In genomic region chr3L:14195714-14196113, dm6 we compare ENCODE assay signal across 1 fruit fly cellular context.
A peak's percentile ranks its signal among the peaks of the same experiment; 100 is the strongest.
TF ChIP-seq lines count a peak whose summit lies in the region.

No protein-coding gene starts in this region.

TF ChIP-seq in whole organism, embryonic, 481 proteins besides CTCF, POLR2A, EP300 and RAD21 (continued from another document and continues in another):
- TF ChIP-seq CG8359 (GFP tag; optimal IDR thresholded peaks at IDR 0.05; lab: Kevin White, UChicago; ENCODE audit: borderline replicate concordance) (no peak), cas (GFP tag; IDR thresholded peaks at IDR 0.05; lab: Robert Waterston, UW) (no peak), ac (GFP tag; optimal IDR thresholded peaks at IDR 0.05; lab: Kevin White, UChicago) (no peak), NK7.1 (GFP tag; optimal IDR thresholded peaks at IDR 0.05; lab: Kevin White, UChicago) (no peak), dmrt11E (tag; optimal IDR thresholded peaks at IDR 0.05; lab: Kevin White, UChicago) (peak; percentile 10), Mrtf (GFP tag; IDR thresholded peaks at IDR 0.05; lab: Robert Waterston, UW) (no peak), trh (GFP tag; optimal IDR thresholded peaks at IDR 0.05; lab: Kevin White, UChicago) (no peak), slou (GFP tag; optimal IDR thresholded peaks at IDR 0.05; lab: Kevin White, UChicago) (no peak), chinmo (GFP tag; IDR thresholded peaks at IDR 0.05; lab: Robert Waterston, UW; ENCODE audit: partially characterized antibody) (0 out of 4 replicates have a peak, but pooled peaks have one; percentile 9), vnd (GFP tag; IDR thresholded peaks at IDR 0.05; lab: Robert Waterston, UW; ENCODE audit: partially characterized antibody) (no peak), CG9817 (tag; optimal IDR thresholded peaks at IDR 0.05; lab: Kevin White, UChicago) (no peak), CG14667 (GFP tag; IDR thresholded peaks at IDR 0.05; lab: Robert Waterston, UW) (no peak), odd (GFP tag; optimal IDR thresholded peaks at IDR 0.05; lab: Kevin White, UChicago) (peak; percentile 73), vvl (GFP tag; IDR thresholded peaks at IDR 0.05; lab: Robert Waterston, UW) (no peak), CG17186 (GFP tag; optimal IDR thresholded peaks at IDR 0.05; lab: Kevin White, UChicago) (no peak), gce (GFP tag; IDR thresholded peaks at IDR 0.05; lab: Robert Waterston, UW) (no peak), CG5180 (GFP tag; optimal IDR thresholded peaks at IDR 0.05; lab: Kevin White, UChicago) (peak; percentile 38), CG31388 (GFP tag; optimal IDR thresholded peaks at IDR 0.05; lab: Kevin White, UChicago) (no peak), Hey (tag; optimal IDR thresholded peaks at IDR 0.05; lab: Kevin White, UChicago) (no peak), CG3065 (GFP tag; optimal IDR thresholded peaks at IDR 0.05; lab: Kevin White, UChicago) (peak; percentile 22), B-H2 (GFP tag; optimal IDR thresholded peaks at IDR 0.05; lab: Kevin White, UChicago) (no peak), unc-4 (GFP tag; IDR thresholded peaks at IDR 0.05; lab: Robert Waterston, UW; ENCODE audit: partially characterized antibody) (no peak), H2.0 (GFP tag; IDR thresholded peaks at IDR 0.05; lab: Robert Waterston, UW) (no peak), zf30C (GFP tag; optimal IDR thresholded peaks at IDR 0.05; lab: Kevin White, UChicago) (no peak), CG9609 (GFP tag; optimal IDR thresholded peaks at IDR 0.05; lab: Kevin White, UChicago) (no peak), scrt (GFP tag; optimal IDR thresholded peaks at IDR 0.05; lab: Kevin White, UChicago) (peak; percentile 38), crc (GFP tag; optimal IDR thresholded peaks at IDR 0.05; lab: Kevin White, UChicago) (no peak), corto (GFP tag; optimal IDR thresholded peaks at IDR 0.05; lab: Kevin White, UChicago) (no peak), lmd (GFP tag; IDR thresholded peaks at IDR 0.05; lab: Robert Waterston, UW) (no peak), tup (GFP tag; optimal IDR thresholded peaks at IDR 0.05; lab: Kevin White, UChicago) (peak; percentile 17), Hr78 (GFP tag; optimal IDR thresholded peaks at IDR 0.05; lab: Kevin White, UChicago) (no peak), shn (GFP tag; optimal IDR thresholded peaks at IDR 0.05; lab: Kevin White, UChicago) (no peak), CG6254 (GFP tag; optimal IDR thresholded peaks at IDR 0.05; lab: Kevin White, UChicago) (no peak), exex (tag; optimal IDR thresholded peaks at IDR 0.05; lab: Kevin White, UChicago) (peak; percentile 54), pan (optimal IDR thresholded peaks at IDR 0.05; lab: Kevin White, UChicago) (no peak), pan (GFP tag; optimal IDR thresholded peaks at IDR 0.05 in 1 of 2, IDR thresholded peaks at IDR 0.05 in 1 of 2) (peak in 1 of 2 experiments; percentile 9), wor (GFP tag; IDR thresholded peaks at IDR 0.05; lab: Robert Waterston, UW) (no peak), CG8089 (GFP tag; optimal IDR thresholded peaks at IDR 0.05; lab: Kevin White, UChicago) (no peak), CG6689 (GFP tag; IDR thresholded peaks at IDR 0.05; lab: Robert Waterston, UW) (no peak), CG16813 (GFP tag; IDR thresholded peaks at IDR 0.05; lab: Robert Waterston, UW; ENCODE audit: partially characterized antibody) (no peak), row (GFP tag; IDR thresholded peaks at IDR 0.05; lab: Robert Waterston, UW) (no peak), trem (tag; optimal IDR thresholded peaks at IDR 0.05; lab: Kevin White, UChicago) (peak; percentile 2), D19B (GFP tag; optimal IDR thresholded peaks at IDR 0.05; lab: Kevin White, UChicago) (no peak), gsb-n (tag; optimal IDR thresholded peaks at IDR 0.05; lab: Kevin White, UChicago) (no peak), peb (GFP tag; IDR thresholded peaks at IDR 0.05; lab: Robert Waterston, UW) (no peak), CG12769 (tag; optimal IDR thresholded peaks at IDR 0.05; lab: Kevin White, UChicago) (no peak), Med (GFP tag; lab: Kevin White, UChicago) (peak; percentile 70), h (optimal IDR thresholded peaks at IDR 0.05; lab: Kevin White, UChicago) (no peak), pho (GFP tag; optimal IDR thresholded peaks at IDR 0.05; lab: Kevin White, UChicago) (peak; percentile 23), Sox100B (GFP tag; optimal IDR thresholded peaks at IDR 0.05; lab: Kevin White, UChicago) (peak; percentile 56), CG17912 (GFP tag; optimal IDR thresholded peaks at IDR 0.05; lab: Kevin White, UChicago) (peak; percentile 72), Rfx (GFP tag; IDR thresholded peaks at IDR 0.05; lab: Robert Waterston, UW) (no peak), NFAT (GFP tag; IDR thresholded peaks at IDR 0.05; lab: Robert Waterston, UW) (no peak), CG34224 (GFP tag; IDR thresholded peaks at IDR 0.05; lab: Robert Waterston, UW; ENCODE audit: partially characterized antibody) (no peak), Doc3 (GFP tag; IDR thresholded peaks at IDR 0.05; lab: Robert Waterston, UW; ENCODE audit: partially characterized antibody) (no peak), ap (GFP tag; IDR thresholded peaks at IDR 0.05; lab: Robert Waterston, UW) (no peak), CG13424 (tag; optimal IDR thresholded peaks at IDR 0.05; lab: Kevin White, UChicago) (peak; percentile 42), maf-S (GFP tag; optimal IDR thresholded peaks at IDR 0.05; lab: Kevin White, UChicago) (no peak), Nf-YA (GFP tag; IDR thresholded peaks at IDR 0.05; lab: Robert Waterston, UW) (0 out of 2 replicates have a peak, but pooled peaks have one; percentile 10), CG12391 (tag; optimal IDR thresholded peaks at IDR 0.05; lab: Kevin White, UChicago) (peak; percentile 13), dpn (GFP tag; optimal IDR thresholded peaks at IDR 0.05; lab: Kevin White, UChicago) (peak in 1 of 2 experiments; percentile 34), CG18764 (GFP tag; optimal IDR thresholded peaks at IDR 0.05; lab: Kevin White, UChicago) (peak; percentile 25), sug (tag; optimal IDR thresholded peaks at IDR 0.05; lab: Kevin White, UChicago) (peak; percentile 47), ind (GFP tag; optimal IDR thresholded peaks at IDR 0.05; lab: Kevin White, UChicago) (no peak), sqz (GFP tag; optimal IDR thresholded peaks at IDR 0.05; lab: Kevin White, UChicago) (peak; percentile 67), Deaf1 (tag; optimal IDR thresholded peaks at IDR 0.05; lab: Kevin White, UChicago) (no peak), fru (optimal IDR thresholded peaks at IDR 0.05; lab: Kevin White, UChicago) (no peak), Hmr (GFP tag; optimal IDR thresholded peaks at IDR 0.05; lab: Kevin White, UChicago) (peak; percentile 35), wek (GFP tag; optimal IDR thresholded peaks at IDR 0.05; lab: Kevin White, UChicago) (peak; percentile 61), CG12744 (GFP tag; optimal IDR thresholded peaks at IDR 0.05; lab: Kevin White, UChicago) (no peak), TFAM (GFP tag; optimal IDR thresholded peaks at IDR 0.05; lab: Kevin White, UChicago) (no peak), gem (tag; optimal IDR thresholded peaks at IDR 0.05; lab: Kevin White, UChicago) (peak; percentile 39), crp (GFP tag; optimal IDR thresholded peaks at IDR 0.05; lab: Kevin White, UChicago) (no peak), D (optimal IDR thresholded peaks at IDR 0.05; lab: Kevin White, UChicago) (no peak), D (GFP tag; optimal IDR thresholded peaks at IDR 0.05; lab: Kevin White, UChicago) (peak; percentile 54), CG1602 (GFP tag; optimal IDR thresholded peaks at IDR 0.05; lab: Kevin White, UChicago) (no peak), Tbp (GFP tag; optimal IDR thresholded peaks at IDR 0.05; lab: Kevin White, UChicago) (no peak), abd-A (tag; optimal IDR thresholded peaks at IDR 0.05; lab: Kevin White, UChicago) (no peak), CG6813 (GFP tag; optimal IDR thresholded peaks at IDR 0.05; lab: Kevin White, UChicago) (peak; percentile 49), org-1 (GFP tag; optimal IDR thresholded peaks at IDR 0.05; lab: Kevin White, UChicago) (peak; percentile 0), Dad (GFP tag; optimal IDR thresholded peaks at IDR 0.05; lab: Kevin White, UChicago) (no peak), crol (GFP tag; IDR thresholded peaks at IDR 0.05; lab: Robert Waterston, UW) (no peak), bigmax (GFP tag; optimal IDR thresholded peaks at IDR 0.05; lab: Kevin White, UChicago) (no peak), CG7987 (GFP tag; optimal IDR thresholded peaks at IDR 0.05; lab: Kevin White, UChicago) (peak; percentile 65), sob (GFP tag; IDR thresholded peaks at IDR 0.05; lab: Robert Waterston, UW) (peak; percentile 24; the same call in 1 of the 2 replicates), Camta (GFP tag; optimal IDR thresholded peaks at IDR 0.05; lab: Kevin White, UChicago) (peak; percentile 43), ara (GFP tag; IDR thresholded peaks at IDR 0.05; lab: Robert Waterston, UW) (peak; percentile 61), bab2 (GFP tag; optimal IDR thresholded peaks at IDR 0.05; lab: Kevin White, UChicago) (peak; percentile 13), Fer3 (tag; optimal IDR thresholded peaks at IDR 0.05; lab: Kevin White, UChicago) (peak; percentile 52), HLH3B (GFP tag; IDR thresholded peaks at IDR 0.05; lab: Robert Waterston, UW) (peak; percentile 17; the same call in 1 of the 2 replicates), Ravus (GFP tag; IDR thresholded peaks at IDR 0.05; lab: Robert Waterston, UW) (no peak), HmgZ (tag; optimal IDR thresholded peaks at IDR 0.05; lab: Kevin White, UChicago) (no peak), Drgx (GFP tag; IDR thresholded peaks at IDR 0.05; lab: Robert Waterston, UW) (no peak), Lim3 (GFP tag; IDR thresholded peaks at IDR 0.05; lab: Robert Waterston, UW) (no peak), dan (GFP tag; IDR thresholded peaks at IDR 0.05; lab: Robert Waterston, UW) (no peak), inv (GFP tag; IDR thresholded peaks at IDR 0.05; lab: Robert Waterston, UW; ENCODE audit: partially characterized antibody) (no peak), CG13287 (GFP tag; IDR thresholded peaks at IDR 0.05; lab: Robert Waterston, UW; ENCODE audit: partially characterized antibody) (no peak), pzg (GFP tag; optimal IDR thresholded peaks at IDR 0.05; lab: Kevin White, UChicago) (no peak), p53 (GFP tag; optimal IDR thresholded peaks at IDR 0.05; lab: Kevin White, UChicago) (no peak), Ssrp (tag; optimal IDR thresholded peaks at IDR 0.05; lab: Kevin White, UChicago) (no peak), CG1647 (GFP tag; optimal IDR thresholded peaks at IDR 0.05; lab: Kevin White, UChicago) (no peak), Sox102F (GFP tag; optimal IDR thresholded peaks at IDR 0.05; lab: Kevin White, UChicago) (peak; percentile 45), Dref (GFP tag; IDR thresholded peaks at IDR 0.05; lab: Robert Waterston, UW) (no peak), CG15696 (tag; optimal IDR thresholded peaks at IDR 0.05; lab: Kevin White, UChicago) (no peak), CG9797 (GFP tag; optimal IDR thresholded peaks at IDR 0.05; lab: Kevin White, UChicago) (no peak), CG10462 (GFP tag; optimal IDR thresholded peaks at IDR 0.05; lab: Kevin White, UChicago) (no peak), pita (GFP tag; optimal IDR thresholded peaks at IDR 0.05; lab: Kevin White, UChicago) (no peak), CG10979 (tag; optimal IDR thresholded peaks at IDR 0.05; lab: Kevin White, UChicago) (no peak), CG14441 (GFP tag; IDR thresholded peaks at IDR 0.05; lab: Robert Waterston, UW) (no peak), CG6175 (GFP tag; IDR thresholded peaks at IDR 0.05; lab: Robert Waterston, UW) (no peak), Atf-2 (GFP tag; optimal IDR thresholded peaks at IDR 0.05; lab: Kevin White, UChicago) (no peak), HLHmδ (GFP tag; optimal IDR thresholded peaks at IDR 0.05; lab: Kevin White, UChicago) (no peak), sens-2 (GFP tag; IDR thresholded peaks at IDR 0.05; lab: Robert Waterston, UW) (no peak), NC2β (GFP tag; optimal IDR thresholded peaks at IDR 0.05; lab: Kevin White, UChicago) (peak; percentile 8), jigr1 (GFP tag; IDR thresholded peaks at IDR 0.05; lab: Robert Waterston, UW) (no peak), zfh2 (GFP tag; optimal IDR thresholded peaks at IDR 0.05; lab: Kevin White, UChicago) (no peak), run (tag; optimal IDR thresholded peaks at IDR 0.05; lab: Kevin White, UChicago) (no peak), tll (GFP tag; optimal IDR thresholded peaks at IDR 0.05; lab: Kevin White, UChicago) (no peak), Ets65A (GFP tag; lab: Kevin White, UChicago) (no peak), Nf-YB (GFP tag; optimal IDR thresholded peaks at IDR 0.05; lab: Kevin White, UChicago) (peak; percentile 18), az2 (GFP tag; optimal IDR thresholded peaks at IDR 0.05; lab: Kevin White, UChicago) (no peak), sc (optimal IDR thresholded peaks at IDR 0.05; lab: Kevin White, UChicago) (no peak), sc (GFP tag; optimal IDR thresholded peaks at IDR 0.05; lab: Kevin White, UChicago) (peak; percentile 33), psq (GFP tag; optimal IDR thresholded peaks at IDR 0.05; lab: Kevin White, UChicago) (no peak), CG17612 (GFP tag; IDR thresholded peaks at IDR 0.05; lab: Robert Waterston, UW) (no peak), CG9932 (GFP tag; IDR thresholded peaks at IDR 0.05; lab: Robert Waterston, UW) (no peak), ham (GFP tag; IDR thresholded peaks at IDR 0.05; lab: Robert Waterston, UW) (no peak), CG32532 (GFP tag; IDR thresholded peaks at IDR 0.05; lab: Robert Waterston, UW) (no peak), CG42726 (GFP tag; IDR thresholded peaks at IDR 0.05; lab: Robert Waterston, UW; ENCODE audit: partially characterized antibody) (no peak), br (optimal IDR thresholded peaks at IDR 0.05; lab: Kevin White, UChicago) (no peak), CG2129 (GFP tag; IDR thresholded peaks at IDR 0.05; lab: Robert Waterston, UW; ENCODE audit: partially characterized antibody) (no peak), CG6791 (GFP tag; IDR thresholded peaks at IDR 0.05; lab: Robert Waterston, UW; ENCODE audit: partially characterized antibody) (no peak), yki (optimal IDR thresholded peaks at IDR 0.05; lab: Kevin White, UChicago) (no peak), Dip3 (GFP tag; optimal IDR thresholded peaks at IDR 0.05; lab: Kevin White, UChicago) (no peak), MESR4 (GFP tag; optimal IDR thresholded peaks at IDR 0.05; lab: Kevin White, UChicago) (no peak), kah (GFP tag; optimal IDR thresholded peaks at IDR 0.05; lab: Kevin White, UChicago) (no peak), her (GFP tag; optimal IDR thresholded peaks at IDR 0.05; lab: Kevin White, UChicago) (peak; percentile 2), CG8281 (tag; optimal IDR thresholded peaks at IDR 0.05; lab: Kevin White, UChicago) (peak; percentile 51)
